Worm (Caenorhabditis elegans) whole organism, L3 larva: ENCODE data around the gene scl-9.

ENCODE experiments used
- daf-12 ChIP-seq: fragments of 150-350 bp; optimal IDR thresholded peaks from 2 replicates; lab custom pipeline; 2014; ENCODE audit warnings: missing biosample characterization, missing genetic modification reagents, missing genetic modification characterization
- elt-2 ChIP-seq: sonication (generic microtip); optimal IDR thresholded peaks from 2 replicates; lab custom pipeline; 2016; ENCODE audit warnings: missing genetic modification reagents, mild to moderate bottlenecking, missing genetic modification characterization, missing compliant biosample characterization
- nhr-11 ChIP-seq: fragments of 150-350 bp; optimal IDR thresholded peaks from 2 replicates; lab custom pipeline; 2014; ENCODE audit warnings: missing biosample characterization, missing genetic modification characterization
- nhr-28 ChIP-seq: fragments of 150-350 bp; optimal IDR thresholded peaks from 2 replicates; lab custom pipeline; 2014; ENCODE audit warnings: missing biosample characterization, missing genetic modification characterization
- pha-4 ChIP-seq: fragments of 150-350 bp; optimal IDR thresholded peaks from 2 replicates; lab custom pipeline; 2014; ENCODE audit warnings: missing biosample characterization, missing genetic modification reagents, missing genetic modification characterization

ce11 chrIV:13038888-13039287, 8.1 kb upstream of the scl-9 start, which contains the start of gene F49E11.2:
- no peak for TF ChIP-seq nhr-11
- no peak for TF ChIP-seq daf-12 (tag; lab: Kevin White, UChicago)
- no peak for TF ChIP-seq pha-4 (tag; lab: Kevin White, UChicago)
- no peak for TF ChIP-seq elt-2 (tag; lab: Kevin White, UChicago)
- TF ChIP-seq nhr-28 (tag; lab: Kevin White, UChicago) = no peak
